Worm (Caenorhabditis elegans) whole organism, late embryonic: ENCODE measurements around the gene F32D8.1.

ENCODE experiments used
- C38D4.7 ChIP-seq: fragments of 200-800 bp; sonication (Bioruptor generic); optimal IDR thresholded peaks from 2 replicates; lab custom pipeline; 2018; ENCODE audit warnings: mild to moderate bottlenecking, missing genetic modification characterization, moderate library complexity, missing compliant biosample characterization
- F13H6.1 ChIP-seq: sonication (generic microtip); optimal IDR thresholded peaks from 2 replicates; lab custom pipeline; 2016; ENCODE audit warnings: missing genetic modification characterization, missing compliant biosample characterization
- K02D7.2 ChIP-seq: sonication (generic microtip); optimal IDR thresholded peaks from 2 replicates; lab custom pipeline; 2017; ENCODE audit warnings: mild to moderate bottlenecking, missing genetic modification characterization, missing compliant biosample characterization
- K09A11.1 ChIP-seq: sonication (generic microtip); optimal IDR thresholded peaks from 2 replicates; lab custom pipeline; 2017; ENCODE audit warnings: antibody characterized with exemption, mild to moderate bottlenecking, missing genetic modification characterization, missing compliant biosample characterization; ENCODE audit not compliant: insufficient read depth
- ceh-14 ChIP-seq: sonication (generic microtip); optimal IDR thresholded peaks from 2 replicates; lab custom pipeline; 2016; ENCODE audit warnings: missing genotype, missing genetic modification characterization, missing compliant biosample characterization
- ceh-18 ChIP-seq: sonication (generic microtip); optimal IDR thresholded peaks from 2 replicates; lab custom pipeline; 2016; ENCODE audit warnings: missing genetic modification characterization, missing compliant biosample characterization
- ceh-19 ChIP-seq: fragments of 200-800 bp; sonication (Bioruptor generic); optimal IDR thresholded peaks from 2 replicates; lab custom pipeline; 2018; ENCODE audit warnings: mild to moderate bottlenecking, missing genetic modification characterization, missing compliant biosample characterization
- ceh-2 ChIP-seq: sonication (generic microtip); optimal IDR thresholded peaks from 2 replicates; lab custom pipeline; 2016; ENCODE audit warnings: missing genotype, missing genetic modification characterization, missing compliant biosample characterization
- ceh-24 ChIP-seq: sonication (generic microtip); optimal IDR thresholded peaks from 2 replicates; lab custom pipeline; 2016; ENCODE audit warnings: mild to moderate bottlenecking, missing genetic modification characterization, missing compliant biosample characterization
- ceh-45 ChIP-seq: fragments of 200-800 bp; sonication (Bioruptor generic); IDR thresholded peaks from 2 replicates; pipeline ENCODE4 v1.3.6; 2022; ENCODE audit warnings: missing genetic modification reagents, missing genetic modification characterization, missing compliant biosample characterization
- ceh-48 ChIP-seq: sonication (generic microtip); optimal IDR thresholded peaks from 2 replicates; lab custom pipeline; 2016; ENCODE audit warnings: missing genetic modification characterization, inconsistent platforms, missing compliant biosample characterization
- dmd-4 ChIP-seq: sonication (generic microtip); optimal IDR thresholded peaks from 2 replicates; lab custom pipeline; 2016; ENCODE audit warnings: borderline replicate concordance, missing genetic modification characterization, missing compliant biosample characterization
- dve-1 ChIP-seq: sonication (generic microtip); optimal IDR thresholded peaks from 2 replicates; lab custom pipeline; 2017; ENCODE audit warnings: antibody characterized with exemption, mild to moderate bottlenecking, missing genetic modification characterization, missing compliant biosample characterization
- elt-2 ChIP-seq: sonication (generic microtip); optimal IDR thresholded peaks from 2 replicates; lab custom pipeline; 2016; ENCODE audit warnings: missing genetic modification reagents, missing genetic modification characterization, missing compliant biosample characterization
- ets-4 ChIP-seq: sonication (generic microtip); optimal IDR thresholded peaks from 2 replicates; lab custom pipeline; 2016; ENCODE audit warnings: missing genetic modification characterization, missing compliant biosample characterization
- fkh-10 ChIP-seq: fragments of 150-350 bp; optimal IDR thresholded peaks from 2 replicates; lab custom pipeline; 2014; ENCODE audit warnings: missing biosample characterization, missing genetic modification reagents, missing genetic modification characterization
- fkh-6 ChIP-seq: sonication (generic microtip); optimal IDR thresholded peaks from 2 replicates; lab custom pipeline; 2016; ENCODE audit warnings: missing genetic modification characterization, missing compliant biosample characterization
- gmeb-2 ChIP-seq: sonication (generic microtip); optimal IDR thresholded peaks from 2 replicates; lab custom pipeline; 2016; ENCODE audit warnings: missing genetic modification characterization, inconsistent platforms, missing compliant biosample characterization
- hlh-13 ChIP-seq: fragments of 200-800 bp; sonication (Bioruptor generic); optimal IDR thresholded peaks from 2 replicates; lab custom pipeline; 2018; ENCODE audit warnings: mild to moderate bottlenecking, missing genetic modification characterization, missing compliant biosample characterization
- lim-6 ChIP-seq: sonication (generic microtip); optimal IDR thresholded peaks from 2 replicates; lab custom pipeline; 2016; ENCODE audit warnings: missing genetic modification characterization, missing compliant biosample characterization
- lin-11 ChIP-seq: fragments of 200-800 bp; sonication (Bioruptor generic); optimal IDR thresholded peaks from 2 replicates; lab custom pipeline; 2018; ENCODE audit warnings: mild to moderate bottlenecking, missing genetic modification characterization, missing compliant biosample characterization
- madf-2 ChIP-seq: sonication (generic microtip); optimal IDR thresholded peaks from 2 replicates; lab custom pipeline; 2017; ENCODE audit warnings: missing genetic modification characterization, missing compliant biosample characterization
- mec-3 ChIP-seq: sonication (generic microtip); optimal IDR thresholded peaks from 2 replicates; lab custom pipeline; 2016; ENCODE audit warnings: borderline replicate concordance, missing genetic modification characterization, missing compliant biosample characterization
- nfya-1 ChIP-seq: sonication (generic microtip); optimal IDR thresholded peaks from 2 replicates; lab custom pipeline; 2017; ENCODE audit warnings: missing genetic modification characterization, mild to moderate bottlenecking, missing compliant biosample characterization, antibody characterized with exemption, moderate library complexity
- npax-4 ChIP-seq: sonication (generic microtip); optimal IDR thresholded peaks from 2 replicates; lab custom pipeline; 2016; ENCODE audit warnings: missing genetic modification characterization, missing compliant biosample characterization
- pag-3 ChIP-seq: sonication (generic microtip); optimal IDR thresholded peaks from 2 replicates; lab custom pipeline; 2016; ENCODE audit warnings: missing compliant biosample characterization, missing genetic modification characterization, borderline replicate concordance
- pha-4 ChIP-seq: fragments of 150-350 bp; optimal IDR thresholded peaks from 2 replicates; lab custom pipeline; 2018; ENCODE audit warnings: missing biosample characterization, missing genetic modification reagents, missing genetic modification characterization
- rnt-1 ChIP-seq: sonication (generic microtip); optimal IDR thresholded peaks from 2 replicates; lab custom pipeline; 2016; ENCODE audit warnings: missing genetic modification characterization, missing compliant biosample characterization
- sdc-2 ChIP-seq: sonication (generic microtip); optimal IDR thresholded peaks from 2 replicates; lab custom pipeline; 2016; ENCODE audit warnings: missing genotype, missing genetic modification characterization, missing compliant biosample characterization
- syd-9 ChIP-seq: sonication (generic microtip); optimal IDR thresholded peaks from 2 replicates; lab custom pipeline; 2016; ENCODE audit warnings: mild to moderate bottlenecking, missing genetic modification characterization, moderate library complexity, missing compliant biosample characterization
- tbx-2 ChIP-seq: sonication (generic microtip); optimal IDR thresholded peaks from 2 replicates; lab custom pipeline; 2016; ENCODE audit warnings: missing genetic modification characterization, missing compliant biosample characterization
- ttx-3 ChIP-seq: sonication (generic microtip); optimal IDR thresholded peaks from 2 replicates; lab custom pipeline; 2016; ENCODE audit warnings: missing genetic modification reagents, missing genetic modification characterization, missing compliant biosample characterization
- unc-3 ChIP-seq, 2 experiments: fragments of 200-800 bp in 1 of 2; sonication (Bioruptor generic) in 1 of 2; sonication (generic microtip) in 1 of 2; conservative IDR thresholded peaks in 1 of 2; optimal IDR thresholded peaks in 1 of 2; 2 replicates each; pipeline versions ENCODE4 v1.3.6 to Lab custom; 2016 to 2022; ENCODE audit warnings: missing compliant biosample characterization in 2 of 2, missing genetic modification characterization in 2 of 2, missing genetic modification reagents in 1 of 2
- unc-42 ChIP-seq: sonication (generic microtip); optimal IDR thresholded peaks from 2 replicates; lab custom pipeline; 2016; ENCODE audit warnings: missing genotype, missing genetic modification characterization, missing compliant biosample characterization
- unc-55 ChIP-seq: sonication (generic microtip); optimal IDR thresholded peaks from 2 replicates; lab custom pipeline; 2017; ENCODE audit warnings: missing biosample characterization, missing genetic modification reagents, missing genetic modification characterization
- unc-86 ChIP-seq: sonication (generic microtip); optimal IDR thresholded peaks from 2 replicates; lab custom pipeline; 2016; ENCODE audit warnings: missing genetic modification characterization, missing compliant biosample characterization
- zip-5 ChIP-seq: sonication (generic microtip); optimal IDR thresholded peaks from 2 replicates; lab custom pipeline; 2016; ENCODE audit warnings: missing genetic modification characterization, missing compliant biosample characterization
- ztf-16 ChIP-seq: sonication (generic microtip); optimal IDR thresholded peaks from 2 replicates; lab custom pipeline; 2017; ENCODE audit warnings: missing genetic modification characterization, missing compliant biosample characterization

F32D8.1 gene

DNA sequence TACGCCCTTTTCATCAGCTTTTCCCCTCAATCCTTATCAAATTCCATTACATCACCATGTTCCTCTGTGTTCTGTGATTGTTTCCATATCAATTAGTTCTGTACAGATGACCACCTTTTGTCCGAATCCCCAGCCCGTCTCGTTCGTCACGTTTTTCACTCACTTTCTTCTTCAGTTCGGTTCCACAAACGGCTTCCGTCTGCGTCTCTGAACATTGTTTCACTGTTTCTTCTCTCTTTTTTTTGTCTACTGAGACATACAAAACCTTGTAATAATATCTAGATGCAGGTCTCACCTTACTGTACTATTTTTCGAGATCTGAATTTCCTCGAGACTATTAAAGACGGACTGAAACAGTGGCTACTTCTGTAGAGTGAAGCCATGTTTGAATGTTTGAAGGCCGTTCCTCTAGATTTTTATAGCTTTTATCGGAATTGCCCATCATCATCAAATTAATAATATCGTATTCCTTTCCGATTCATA lies 5.8 kb downstream of the F32D8.1 start, which contains the start of gene F32D8.3:
Gene F32D8.3 (plus strand): TSS at position 433 of the 483 bp plus-strand sequence.
- TF ChIP-seq K02D7.2 (tag; lab: Kevin White, UChicago), result no peak
- TF ChIP-seq gmeb-2, result no peak
- no peak for TF ChIP-seq madf-2 (tag; lab: Kevin White, UChicago)
- no peak for TF ChIP-seq dmd-4 (tag; lab: Kevin White, UChicago)
- no peak for TF ChIP-seq hlh-13 (GFP tag; lab: Kevin White, UChicago)
- no peak for TF ChIP-seq unc-42 (tag; lab: Kevin White, UChicago)
- TF ChIP-seq ceh-14 (tag; lab: Kevin White, UChicago), result no peak
- TF ChIP-seq pha-4 (tag; lab: Kevin White, UChicago), result no peak
- no peak for TF ChIP-seq ttx-3
- TF ChIP-seq unc-3 (GFP tag; conservative IDR thresholded peaks at IDR 0.05; lab: Robert Waterston, UW), result no peak
- no peak for TF ChIP-seq unc-3 (tag; optimal IDR thresholded peaks at IDR 0.05; lab: Kevin White, UChicago)
- TF ChIP-seq K09A11.1, result no peak
- no peak for TF ChIP-seq syd-9 (tag; lab: Kevin White, UChicago)
- TF ChIP-seq ceh-48 (tag; lab: Kevin White, UChicago), result no peak
- no peak for TF ChIP-seq ets-4 (tag; lab: Kevin White, UChicago)
- TF ChIP-seq nfya-1, result no peak

DNA sequence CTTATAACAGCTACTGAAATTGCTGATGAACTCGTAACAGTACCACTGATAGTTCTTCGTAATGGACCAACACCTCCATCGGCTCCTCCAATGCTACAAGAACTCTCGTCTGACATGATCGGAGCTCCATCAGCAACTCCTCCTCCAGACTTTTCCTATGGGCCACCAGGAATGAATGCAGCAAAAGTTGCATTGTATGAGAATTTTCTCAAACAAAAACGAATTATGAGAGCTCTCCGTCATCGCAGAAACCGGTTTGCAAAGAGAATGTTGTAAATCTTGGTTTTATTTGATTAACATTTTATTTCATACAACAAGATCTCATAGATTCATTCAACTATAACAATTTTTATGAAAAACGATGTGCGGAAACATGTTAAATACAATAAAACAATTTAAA lies 6.9 kb downstream of the F32D8.1 start:
- TF ChIP-seq ztf-16 (tag; lab: Kevin White, UChicago), result no peak
- no peak for TF ChIP-seq ceh-19 (GFP tag; lab: Kevin White, UChicago)
- no peak for TF ChIP-seq dmd-4 (tag; lab: Kevin White, UChicago)
- TF ChIP-seq F13H6.1 (tag; lab: Kevin White, UChicago), result no peak
- no peak for TF ChIP-seq ceh-18 (tag; lab: Kevin White, UChicago)
- no peak for TF ChIP-seq sdc-2 (tag; lab: Kevin White, UChicago)
- TF ChIP-seq lin-11 (tag; lab: Kevin White, UChicago), result no peak
- no peak for TF ChIP-seq npax-4 (tag; lab: Kevin White, UChicago)
- TF ChIP-seq fkh-6 (tag; lab: Kevin White, UChicago), result no peak
- no peak for TF ChIP-seq madf-2 (tag; lab: Kevin White, UChicago)
- no peak for TF ChIP-seq zip-5 (tag; lab: Kevin White, UChicago)
- no peak for TF ChIP-seq unc-55 (GFP tag; lab: Kevin White, UChicago)
- TF ChIP-seq dve-1, result no peak

DNA sequence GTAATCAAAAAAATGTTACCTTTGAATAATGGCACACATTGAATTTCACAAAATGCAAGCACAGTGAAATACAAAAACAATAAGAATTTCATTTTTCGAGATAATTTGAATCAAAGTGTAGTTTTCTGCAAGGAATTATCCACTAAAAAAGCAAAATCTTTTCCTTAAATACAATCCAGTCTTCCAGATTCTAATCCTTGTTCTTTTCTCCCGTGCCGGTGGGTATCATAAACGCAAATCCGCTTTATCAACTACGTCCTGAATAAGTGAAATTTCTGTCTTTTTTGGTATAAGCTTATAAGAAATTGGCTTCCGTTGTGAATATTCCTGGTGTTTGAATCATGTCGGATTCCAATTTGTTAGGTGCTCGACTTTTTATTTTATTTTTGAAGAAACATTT lies 7.5 kb downstream of the F32D8.1 start:
- TF ChIP-seq mec-3 (tag; lab: Kevin White, UChicago) (no peak), ceh-24 (no peak), fkh-10 (GFP tag; lab: Kevin White, UChicago) (no peak), ceh-2 (tag; lab: Kevin White, UChicago) (no peak)
- TF ChIP-seq, all 69 proteins: peak for 0

DNA sequence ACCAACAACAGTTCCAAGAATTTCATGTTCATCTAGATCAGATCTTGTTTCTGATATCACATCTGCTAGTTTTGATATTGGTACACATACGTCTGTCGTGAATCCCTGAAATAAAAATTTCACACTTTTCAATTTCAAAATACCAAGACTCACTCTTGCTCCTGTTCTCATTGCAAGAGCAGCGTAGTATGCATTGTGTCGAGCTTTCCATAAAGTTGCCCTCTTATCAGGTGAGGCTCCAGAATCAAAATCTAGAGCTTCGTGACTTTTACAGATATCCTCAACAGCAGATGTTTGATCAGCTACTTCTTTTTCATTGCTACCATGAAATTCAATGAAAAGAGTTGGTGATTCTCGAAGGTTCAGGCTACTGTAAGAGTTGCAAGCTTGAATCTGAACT lies 8.4 kb downstream of the F32D8.1 start, which contains the start of gene F32D8.11:
Gene F32D8.11 (minus strand): TSS at position 101 of the 400 bp plus-strand sequence.
- TF ChIP-seq rnt-1 (tag; lab: Kevin White, UChicago) (no peak), lim-6 (tag; lab: Kevin White, UChicago) (no peak), C38D4.7 (GFP tag; lab: Kevin White, UChicago) (no peak), ceh-24 (no peak), tbx-2 (tag; lab: Kevin White, UChicago) (no peak), unc-86 (no peak), ceh-45 (no peak), sdc-2 (tag; lab: Kevin White, UChicago) (no peak), pag-3 (no peak), elt-2 (tag; lab: Kevin White, UChicago) (no peak)
